Fruit fly (Drosophila melanogaster): Measurements from ENCODE around the gene sinah.
A peak's percentile ranks its signal among the peaks of the same experiment; 100 is the strongest.

sinah gene

DNA sequence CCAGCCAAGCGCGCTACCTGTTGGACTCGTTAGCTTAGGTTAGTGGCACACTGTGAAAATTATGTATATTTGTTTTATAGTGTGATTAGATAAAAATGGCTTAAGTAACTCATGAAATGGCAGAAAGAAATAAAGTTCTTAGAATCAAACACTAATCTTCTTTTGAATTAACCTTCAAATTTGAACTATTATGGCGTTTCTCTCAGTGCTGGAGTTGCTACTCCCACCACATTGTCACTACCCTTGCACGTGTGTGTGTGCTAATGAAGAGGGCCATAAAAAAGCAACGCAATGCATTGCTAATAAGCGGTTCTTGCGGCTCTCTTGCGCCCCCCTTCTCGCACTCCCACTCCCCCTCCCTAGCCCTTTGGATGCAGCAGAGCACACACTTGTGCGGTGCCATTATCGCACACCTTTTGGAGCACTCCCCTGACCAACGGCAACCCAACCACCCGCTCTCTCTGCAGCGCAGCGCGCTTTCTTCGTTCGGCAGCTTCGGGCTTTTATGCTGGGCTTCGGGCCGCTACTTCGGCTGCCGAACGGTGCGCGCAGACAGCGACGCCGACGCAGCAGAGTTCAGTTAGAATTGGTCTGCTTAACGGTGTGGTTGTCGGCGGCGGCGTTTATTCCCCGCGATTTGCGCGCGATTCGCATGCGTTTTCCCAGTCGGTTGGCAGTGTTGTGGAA lies 31.9 kb downstream of the sinah start (continued):
- TF ChIP-seq Ssrp (tag; optimal IDR thresholded peaks at IDR 0.05) (peak; percentile 92), psq (GFP tag; optimal IDR thresholded peaks at IDR 0.05) (peak; percentile 58), CG17361 (GFP tag; IDR thresholded peaks at IDR 0.05) (peak; percentile 91), gro (GFP tag; optimal IDR thresholded peaks at IDR 0.05) (peak; percentile 35), wek (GFP tag; optimal IDR thresholded peaks at IDR 0.05) (peak; percentile 70), YL-1 (GFP tag; optimal IDR thresholded peaks at IDR 0.05) (peak; percentile 26), gcm2 (GFP tag; optimal IDR thresholded peaks at IDR 0.05) (peak; percentile 77), HLHmδ (GFP tag; optimal IDR thresholded peaks at IDR 0.05) (peak; percentile 1), trem (tag; optimal IDR thresholded peaks at IDR 0.05) (peak; percentile 84), nau (GFP tag; optimal IDR thresholded peaks at IDR 0.05) (peak; percentile 85), CG9215 (GFP tag; IDR thresholded peaks at IDR 0.05) (peak; percentile 65), CG3726 (GFP tag; IDR thresholded peaks at IDR 0.05) (peak; percentile 86), slp2 (GFP tag; optimal IDR thresholded peaks at IDR 0.05) (peak; percentile 86), CG31388 (GFP tag; optimal IDR thresholded peaks at IDR 0.05) (peak; percentile 72), schlank (tag; optimal IDR thresholded peaks at IDR 0.05) (no peak), Poxn (GFP tag; IDR thresholded peaks at IDR 0.05) (0 out of 2 replicates have a peak, but pooled peaks have one; percentile 17), CG10654 (GFP tag; optimal IDR thresholded peaks at IDR 0.05) (peak; percentile 87), Oaz (GFP tag; IDR thresholded peaks at IDR 0.05) (peak; percentile 82), lilli (GFP tag; optimal IDR thresholded peaks at IDR 0.05) (peak; percentile 74), yki (optimal IDR thresholded peaks at IDR 0.05) (no peak), abd-A (tag; optimal IDR thresholded peaks at IDR 0.05) (peak; percentile 53), BtbVII (GFP tag; optimal IDR thresholded peaks at IDR 0.05) (peak; percentile 73), repo (GFP tag; optimal IDR thresholded peaks at IDR 0.05) (peak; percentile 72), CG14710 (tag; optimal IDR thresholded peaks at IDR 0.05) (peak; percentile 89), CG17912 (GFP tag; optimal IDR thresholded peaks at IDR 0.05) (no peak), Gug (GFP tag; IDR thresholded peaks at IDR 0.05) (peak; percentile 78), zfh1 (GFP tag; IDR thresholded peaks at IDR 0.05) (peak; percentile 95), Mrtf (GFP tag; IDR thresholded peaks at IDR 0.05) (peak; percentile 83), CG7786 (GFP tag; optimal IDR thresholded peaks at IDR 0.05) (peak; percentile 79), NC2β (GFP tag; optimal IDR thresholded peaks at IDR 0.05) (peak; percentile 89), Ets97D (GFP tag; optimal IDR thresholded peaks at IDR 0.05) (peak; percentile 42), unc-4 (GFP tag; IDR thresholded peaks at IDR 0.05; ENCODE audit: partially characterized antibody) (no peak), cas (GFP tag; IDR thresholded peaks at IDR 0.05) (no peak), CG8478 (optimal IDR thresholded peaks at IDR 0.05) (no peak), CG9437 (GFP tag; optimal IDR thresholded peaks at IDR 0.05) (peak; percentile 75), jumu (GFP tag; optimal IDR thresholded peaks at IDR 0.05) (peak; percentile 86), CG3847 (GFP tag; IDR thresholded peaks at IDR 0.05) (peak; percentile 83), knrl (GFP tag; IDR thresholded peaks at IDR 0.05; ENCODE audit: partially characterized antibody) (peak; percentile 26; the same call in 1 of the 3 replicates), lab (GFP tag; optimal IDR thresholded peaks at IDR 0.05) (peak; percentile 87), ranshi (GFP tag; IDR thresholded peaks at IDR 0.05) (peak; percentile 93), p53 (GFP tag; optimal IDR thresholded peaks at IDR 0.05) (peak; percentile 74), CG6854 (GFP tag; optimal IDR thresholded peaks at IDR 0.05) (peak; percentile 53), H2.0 (GFP tag; IDR thresholded peaks at IDR 0.05) (peak; percentile 93), sna (GFP tag; IDR thresholded peaks at IDR 0.05; ENCODE audit: partially characterized antibody) (no peak), CG3163 (GFP tag; optimal IDR thresholded peaks at IDR 0.05) (peak; percentile 59), slou (GFP tag; optimal IDR thresholded peaks at IDR 0.05) (peak; percentile 51), sr (GFP tag; IDR thresholded peaks at IDR 0.05) (peak; percentile 81; the same call in 2 of the 3 replicates), CG13296 (GFP tag; optimal IDR thresholded peaks at IDR 0.05) (peak; percentile 66), CG10565 (GFP tag; optimal IDR thresholded peaks at IDR 0.05) (peak; percentile 43), CG6683 (GFP tag; optimal IDR thresholded peaks at IDR 0.05) (peak; percentile 29), CG3065 (GFP tag; optimal IDR thresholded peaks at IDR 0.05) (peak; percentile 70)
